ENCODE assay signal across 1 fruit fly cellular context in genomic region chrX:7073234-7073878, dm6.
TF ChIP-seq lines count a peak whose summit lies in the region.

No protein-coding gene starts in this region.

TF ChIP-seq in whole organism, embryonic, 481 proteins besides CTCF, POLR2A, EP300 and RAD21 (continued from another document):
- TF ChIP-seq CHES-1-like (GFP tag; optimal IDR thresholded peaks at IDR 0.05; lab: Kevin White, UChicago) (no peak), ro (GFP tag; IDR thresholded peaks at IDR 0.05; lab: Robert Waterston, UW) (no peak), ken (GFP tag; IDR thresholded peaks at IDR 0.05; lab: Robert Waterston, UW) (no peak), sug (tag; optimal IDR thresholded peaks at IDR 0.05; lab: Kevin White, UChicago) (peak; percentile 54), ssp (GFP tag; IDR thresholded peaks at IDR 0.05; lab: Robert Waterston, UW) (no peak), Hr3 (GFP tag; optimal IDR thresholded peaks at IDR 0.05; lab: Kevin White, UChicago) (no peak), amos (GFP tag; IDR thresholded peaks at IDR 0.05; lab: Robert Waterston, UW; ENCODE audit: partially characterized antibody) (peak; percentile 33; the same call in 1 of the 2 replicates), luna (GFP tag; optimal IDR thresholded peaks at IDR 0.05; lab: Kevin White, UChicago) (no peak), dm (GFP tag; optimal IDR thresholded peaks at IDR 0.05; lab: Kevin White, UChicago) (no peak), CG10543 (GFP tag; optimal IDR thresholded peaks at IDR 0.05; lab: Kevin White, UChicago) (no peak), Dip2 (GFP tag; IDR thresholded peaks at IDR 0.05; lab: Robert Waterston, UW) (no peak), Hey (tag; optimal IDR thresholded peaks at IDR 0.05; lab: Kevin White, UChicago) (peak; percentile 87), CG12744 (GFP tag; optimal IDR thresholded peaks at IDR 0.05; lab: Kevin White, UChicago) (no peak), CG9437 (GFP tag; optimal IDR thresholded peaks at IDR 0.05; lab: Kevin White, UChicago) (no peak), ftz-f1 (GFP tag; optimal IDR thresholded peaks at IDR 0.05; lab: Kevin White, UChicago) (no peak), CG42726 (GFP tag; IDR thresholded peaks at IDR 0.05; lab: Robert Waterston, UW; ENCODE audit: partially characterized antibody) (no peak), Bgb (GFP tag; IDR thresholded peaks at IDR 0.05; lab: Robert Waterston, UW; ENCODE audit: partially characterized antibody) (no peak), bigmax (GFP tag; optimal IDR thresholded peaks at IDR 0.05; lab: Kevin White, UChicago) (no peak), mam (GFP tag; optimal IDR thresholded peaks at IDR 0.05; lab: Kevin White, UChicago) (no peak)
